Worm (Caenorhabditis elegans): ENCODE data around the gene acdh-13.

The acdh-13 gene

ce11 chrIV:8464187-8464586 is 34.4 kb downstream of the acdh-13 start:
- no peak for TF ChIP-seq hpl-2 (GFP tag; optimal IDR thresholded peaks at IDR 0.05)
- peak in 1 of 2 experiments; percentile 34 for TF ChIP-seq lin-35 (GFP tag; optimal IDR thresholded peaks at IDR 0.05)
- no peak for TF ChIP-seq jun-1 (tag; optimal IDR thresholded peaks at IDR 0.05)
- TF ChIP-seq unc-86 (tag; optimal IDR thresholded peaks at IDR 0.05), result no peak
- no peak for TF ChIP-seq xbp-1 (tag; optimal IDR thresholded peaks at IDR 0.05)
- no peak for TF ChIP-seq ets-5 (GFP tag; IDR thresholded peaks at IDR 0.05)
- no peak for TF ChIP-seq pqm-1 (tag; optimal IDR thresholded peaks at IDR 0.05)
- no peak for TF ChIP-seq skn-1 (tag; optimal IDR thresholded peaks at IDR 0.05)
- TF ChIP-seq C16A3.4 (tag; optimal IDR thresholded peaks at IDR 0.05), result no peak
- peak in 4 of 6 experiments; percentile 60 to 86 (median 68) for TF ChIP-seq elt-3 (tag; optimal IDR thresholded peaks at IDR 0.05)
- peak; percentile 26 for TF ChIP-seq snu-23 (GFP tag; optimal IDR thresholded peaks at IDR 0.05)
- no peak for TF ChIP-seq pag-3 (tag; optimal IDR thresholded peaks at IDR 0.05; ENCODE audit: borderline replicate concordance, insufficient read depth)
- peak; percentile 3 for TF ChIP-seq tbx-2 (tag; optimal IDR thresholded peaks at IDR 0.05)
- TF ChIP-seq mdl-1 (tag; optimal IDR thresholded peaks at IDR 0.05), result no peak
- TF ChIP-seq nhr-12 (tag; optimal IDR thresholded peaks at IDR 0.05), result no peak
- no peak for TF ChIP-seq C04F5.9 (tag; optimal IDR thresholded peaks at IDR 0.05)
- TF ChIP-seq nhr-20 (tag; optimal IDR thresholded peaks at IDR 0.05), result peak; percentile 57
- peak; percentile 33 for TF ChIP-seq blmp-1 (tag; optimal IDR thresholded peaks at IDR 0.05)
- no peak for TF ChIP-seq lir-3 (tag; optimal IDR thresholded peaks at IDR 0.05; ENCODE audit: poor library complexity)
- TF ChIP-seq hlh-4 (tag; optimal IDR thresholded peaks at IDR 0.05), result no peak
- TF ChIP-seq unc-130 (tag; optimal IDR thresholded peaks at IDR 0.05), result no peak
- peak; percentile 30 for TF ChIP-seq nhr-19 (GFP tag; conservative IDR thresholded peaks at IDR 0.05)
- peak; percentile 49 for TF ChIP-seq nhr-71 (tag; optimal IDR thresholded peaks at IDR 0.05)
- peak; percentile 82 for TF ChIP-seq nhr-85 (tag)
- peak; percentile 55 for TF ChIP-seq lin-14 (GFP tag; optimal IDR thresholded peaks at IDR 0.05)

ce11 chrIV:8463716-8464115 is 34.9 kb downstream of the acdh-13 start, which contains the start of gene str-176:
TSS of gene str-176 (minus strand) at chrIV:8463816.
- TF ChIP-seq unc-30 (tag; optimal IDR thresholded peaks at IDR 0.05), result no peak
- no peak for TF ChIP-seq mep-1 (tag; optimal IDR thresholded peaks at IDR 0.05)
- TF ChIP-seq nhr-85 (tag), result no peak
- TF ChIP-seq egl-27 (tag; optimal IDR thresholded peaks at IDR 0.05), result no peak
- no peak for TF ChIP-seq ceh-63 (GFP tag; optimal IDR thresholded peaks at IDR 0.05)
- TF ChIP-seq pax-3 (tag; optimal IDR thresholded peaks at IDR 0.05), result no peak
- no peak for TF ChIP-seq swsn-7 (tag; optimal IDR thresholded peaks at IDR 0.05)
- no peak for TF ChIP-seq lin-39 (tag; optimal IDR thresholded peaks at IDR 0.05)
- no peak for TF ChIP-seq ces-1 (GFP tag; optimal IDR thresholded peaks at IDR 0.05)
- no peak for TF ChIP-seq blmp-1 (tag; optimal IDR thresholded peaks at IDR 0.05)
- TF ChIP-seq ztf-11 (tag; optimal IDR thresholded peaks at IDR 0.05), result no peak
- no peak for TF ChIP-seq ceh-82 (tag; optimal IDR thresholded peaks at IDR 0.05)
- TF ChIP-seq nhr-20 (tag; optimal IDR thresholded peaks at IDR 0.05), result no peak
- no peak for TF ChIP-seq pqm-1 (tag; optimal IDR thresholded peaks at IDR 0.05)
- no peak for TF ChIP-seq nhr-12 (tag; optimal IDR thresholded peaks at IDR 0.05)
- no peak for TF ChIP-seq lin-13 (GFP tag; optimal IDR thresholded peaks at IDR 0.05)
- TF ChIP-seq hlh-17 (GFP tag; optimal IDR thresholded peaks at IDR 0.05; ENCODE audit: borderline replicate concordance), result no peak
- TF ChIP-seq nhr-237 (tag; optimal IDR thresholded peaks at IDR 0.05), result no peak

ce11 chrIV:8463069-8463468 is 35.6 kb downstream of the acdh-13 start:
- TF ChIP-seq zip-4 (GFP tag; optimal IDR thresholded peaks at IDR 0.05), result no peak
- peak in 1 of 2 experiments; percentile 57 for TF ChIP-seq mdl-1 (tag; optimal IDR thresholded peaks at IDR 0.05)
- TF ChIP-seq sptf-1 (tag; optimal IDR thresholded peaks at IDR 0.05), result no peak
- TF ChIP-seq sox-4 (tag; optimal IDR thresholded peaks at IDR 0.05), result no peak
- TF ChIP-seq egl-27 (tag; optimal IDR thresholded peaks at IDR 0.05), result no peak
- no peak for TF ChIP-seq lir-3 (tag; optimal IDR thresholded peaks at IDR 0.05; ENCODE audit: poor library complexity)
- TF ChIP-seq snu-23 (GFP tag; optimal IDR thresholded peaks at IDR 0.05), result peak; percentile 40
- TF ChIP-seq unc-98 (GFP tag; IDR thresholded peaks at IDR 0.05), result no peak
- no peak for TF ChIP-seq fkh-10 (GFP tag; optimal IDR thresholded peaks at IDR 0.05)
- TF ChIP-seq nhr-12 (tag; optimal IDR thresholded peaks at IDR 0.05), result no peak
- TF ChIP-seq lsy-2 (tag; optimal IDR thresholded peaks at IDR 0.05), result peak in 1 of 2 experiments; percentile 2
- no peak for TF ChIP-seq hlh-4 (tag; optimal IDR thresholded peaks at IDR 0.05)
- peak; percentile 74 for TF ChIP-seq nhr-20 (tag; optimal IDR thresholded peaks at IDR 0.05)
- TF ChIP-seq nhr-19 (GFP tag; conservative IDR thresholded peaks at IDR 0.05), result peak; percentile 40
- TF ChIP-seq elt-2 (tag; optimal IDR thresholded peaks at IDR 0.05), result no peak
- no peak for TF ChIP-seq pax-3 (tag; optimal IDR thresholded peaks at IDR 0.05)
- no peak for TF ChIP-seq efl-3 (GFP tag; optimal IDR thresholded peaks at IDR 0.05)
- TF ChIP-seq lin-14 (GFP tag; optimal IDR thresholded peaks at IDR 0.05), result peak; percentile 46
- TF ChIP-seq tbx-2 (tag; optimal IDR thresholded peaks at IDR 0.05), result peak; percentile 57
- TF ChIP-seq fos-1 (tag; optimal IDR thresholded peaks at IDR 0.05), result no peak
- peak; percentile 37 for TF ChIP-seq unc-130 (tag; optimal IDR thresholded peaks at IDR 0.05)
- TF ChIP-seq aha-1 (tag; optimal IDR thresholded peaks at IDR 0.05), result no peak
- TF ChIP-seq pag-3 (tag; optimal IDR thresholded peaks at IDR 0.05; ENCODE audit: borderline replicate concordance, insufficient read depth), result no peak
- peak; percentile 47 for TF ChIP-seq nhr-71 (tag; optimal IDR thresholded peaks at IDR 0.05)

All from whole organism, L1 larva.